Worm (Caenorhabditis elegans) whole organism, midembryonic: Measurements from ENCODE around the gene M199.2.

Source experiments
- T22C8.4 ChIP-seq: fragments of 200-800 bp; sonication (Bioruptor generic); IDR thresholded peaks from 2 replicates; pipeline ENCODE4 v1.3.6; 2022; ENCODE audit warnings: missing genetic modification characterization, missing compliant biosample characterization
- flt-1 ChIP-seq: fragments of 200-800 bp; sonication (Bioruptor generic); IDR thresholded peaks from 2 replicates; pipeline ENCODE4 v1.3.6; 2022; ENCODE audit warnings: missing genetic modification characterization, missing compliant biosample characterization
- klf-2 ChIP-seq: fragments of 200-800 bp; sonication (Bioruptor generic); conservative IDR thresholded peaks from 2 replicates; pipeline ENCODE4 v1.3.6; 2022; ENCODE audit warnings: missing genetic modification reagents, missing genetic modification characterization, missing compliant biosample characterization
- med-1 ChIP-seq: sonication (generic microtip); optimal IDR thresholded peaks from 2 replicates; lab custom pipeline; 2017; ENCODE audit warnings: missing genetic modification characterization, mild to moderate bottlenecking, missing compliant biosample characterization, antibody characterized with exemption, missing genetic modification reagents; ENCODE audit not compliant: insufficient read depth
- ref-1 ChIP-seq: fragments of 200-800 bp; sonication (Bioruptor generic); conservative IDR thresholded peaks from 2 replicates; pipeline ENCODE4 v1.3.6; 2022; ENCODE audit warnings: missing genetic modification reagents, missing genetic modification characterization, missing compliant biosample characterization

The M199.2 gene

DNA sequence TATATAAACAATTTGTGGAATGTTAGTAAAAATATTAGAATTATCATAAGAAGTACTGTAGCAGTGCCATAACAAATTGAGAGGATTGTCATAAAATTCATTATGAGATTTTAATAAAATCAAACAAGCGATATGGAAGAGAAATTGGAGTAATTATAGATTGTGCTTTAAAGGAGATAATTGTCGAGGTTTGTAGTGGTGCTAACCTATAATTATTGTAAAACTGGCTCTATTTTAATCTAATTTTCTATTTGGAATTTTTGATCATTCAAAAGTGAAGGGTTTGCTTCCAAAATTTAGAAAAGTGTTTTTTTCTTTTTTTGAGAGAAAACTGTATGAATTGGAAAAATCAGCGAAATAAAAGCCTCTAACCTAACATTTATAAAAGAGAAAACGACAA is 32.3 kb downstream of the M199.2 start, which contains the start of gene srg-51:
Gene srg-51, minus strand, starts transcription at position 101 of the 400 bp plus-strand sequence.
- TF ChIP-seq med-1 (GFP tag; lab: Kevin White, UChicago): no peak
- TF ChIP-seq ref-1 (GFP tag; lab: Robert Waterston, UW): no peak

ce11 chrIV:15147104-15147503 is 38.5 kb downstream of the M199.2 start, which contains the start of gene str-78:
TSS of gene str-78 (minus strand) at chrIV:15147204.
- TF ChIP-seq klf-2 (GFP tag; lab: Robert Waterston, UW) (no peak), T22C8.4 (no peak), flt-1 (GFP tag; lab: Robert Waterston, UW) (no peak), ref-1 (GFP tag; lab: Robert Waterston, UW) (no peak)
